Fruit fly (Drosophila melanogaster): Measurements from ENCODE around the gene CG9682.
A peak's percentile ranks its signal among the peaks of the same experiment; 100 is the strongest.

Gene CG9682

DNA sequence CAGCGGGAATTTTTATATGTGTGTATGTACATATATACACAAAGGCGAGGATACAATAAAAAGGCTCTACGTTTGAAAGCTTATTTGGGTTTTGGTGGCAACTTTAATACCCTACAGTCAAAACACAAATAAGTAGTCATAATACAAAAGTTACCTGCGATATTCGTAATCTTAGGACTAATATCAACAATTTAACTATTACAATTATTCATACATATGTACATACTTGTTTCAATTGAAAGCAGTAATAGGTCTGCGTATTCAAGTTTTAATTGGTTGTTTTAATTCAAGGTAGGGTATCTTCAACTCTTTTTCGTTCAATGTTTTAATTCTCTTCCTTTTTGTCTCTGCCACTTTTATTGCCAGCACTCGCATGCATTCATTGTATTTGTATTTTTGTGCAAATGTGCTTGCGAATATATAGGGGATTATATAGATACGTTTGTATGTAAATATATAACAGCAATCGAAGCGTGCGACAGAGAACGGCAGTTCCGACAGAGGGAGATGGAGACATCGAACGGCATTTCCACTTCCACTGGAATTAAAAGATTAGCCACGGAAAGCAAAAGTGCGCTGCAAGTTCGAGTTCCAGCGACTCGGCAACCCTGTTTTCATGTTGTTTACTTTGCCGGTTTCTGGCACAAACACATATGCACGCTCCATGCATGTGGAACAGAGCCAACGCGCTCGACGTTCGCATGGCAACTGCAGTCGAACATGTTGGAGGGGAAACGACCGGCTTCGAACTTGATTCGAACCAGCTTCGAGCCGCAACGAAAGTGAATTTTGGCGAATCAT is 26.0 kb downstream of the CG9682 start:
- no peak for TF ChIP-seq CG8478 (optimal IDR thresholded peaks at IDR 0.05)
- TF ChIP-seq CTCF (optimal IDR thresholded peaks at IDR 0.05) = no peak

- TF ChIP-seq CG8478 (optimal IDR thresholded peaks at IDR 0.05) (no peak), CTCF (optimal IDR thresholded peaks at IDR 0.05) (peak; percentile 21 to 34)
Observed at dm6 chr3R:30277700-30278099, 27.0 kb downstream of the CG9682 start, which contains the start of gene heca. TSS of gene heca (plus strand) at chr3R:30277932.

DNA sequence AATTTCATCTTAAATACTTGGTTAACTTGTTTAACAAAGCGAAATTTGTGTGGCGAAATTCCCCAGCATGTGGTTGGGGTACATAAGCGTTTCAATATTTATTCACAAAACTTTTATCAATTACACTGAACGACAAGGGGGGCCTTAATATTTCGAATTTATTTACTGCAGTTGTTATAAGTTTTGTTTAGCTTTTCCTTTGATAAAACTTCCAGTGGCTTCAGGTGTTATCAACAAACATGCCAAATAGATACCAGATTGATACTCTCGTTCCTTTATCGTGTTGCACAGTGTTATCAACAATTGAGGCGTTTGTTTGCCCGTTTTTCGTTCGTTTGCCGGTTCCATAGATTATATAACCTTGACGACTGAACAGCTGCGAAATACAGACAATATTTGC is 29.6 kb downstream of the CG9682 start:
- TF ChIP-seq CG8478 (optimal IDR thresholded peaks at IDR 0.05) = no peak

dm6 chr3R:30281345-30282133 is 30.8 kb downstream of the CG9682 start:
- TF ChIP-seq CG8478 (optimal IDR thresholded peaks at IDR 0.05) (no peak), CTCF (optimal IDR thresholded peaks at IDR 0.05) (no peak)

dm6 chr3R:30282478-30282877 is 31.8 kb downstream of the CG9682 start:
- TF ChIP-seq CTCF (optimal IDR thresholded peaks at IDR 0.05) = no peak
- no peak for TF ChIP-seq CG8478 (optimal IDR thresholded peaks at IDR 0.05)

DNA sequence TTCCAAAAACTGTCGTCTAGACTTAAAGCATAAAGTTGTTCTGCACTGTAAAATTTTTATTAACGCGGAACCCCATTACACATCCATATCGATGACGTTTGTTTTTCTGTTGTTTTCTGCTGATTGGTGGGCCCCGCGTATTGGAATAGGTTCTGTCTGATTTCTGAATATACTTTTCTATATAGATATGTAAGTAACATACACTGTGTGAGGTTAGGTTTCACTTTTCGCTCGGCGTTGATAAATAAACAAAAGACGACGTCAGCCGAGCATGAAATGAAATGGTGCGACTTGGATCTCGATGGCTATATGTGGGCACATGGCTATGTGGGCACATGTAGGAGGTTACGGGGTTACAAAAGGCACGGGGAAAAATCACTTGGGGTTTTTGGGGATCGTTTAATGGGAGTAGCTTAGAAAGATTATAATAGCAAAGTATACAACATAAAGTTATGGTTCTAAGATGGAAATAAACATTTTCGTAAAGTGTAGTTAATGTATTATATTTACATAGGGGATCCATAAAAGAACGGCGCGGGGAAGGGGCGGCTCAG is 32.4 kb downstream of the CG9682 start:
- TF ChIP-seq CTCF (optimal IDR thresholded peaks at IDR 0.05) (no peak), CG8478 (optimal IDR thresholded peaks at IDR 0.05) (no peak)

- TF ChIP-seq CG8478 (optimal IDR thresholded peaks at IDR 0.05) (no peak), CTCF (optimal IDR thresholded peaks at IDR 0.05) (no peak)
Observed at dm6 chr3R:30283940-30284339, 33.2 kb downstream of the CG9682 start.

- TF ChIP-seq CG8478 (optimal IDR thresholded peaks at IDR 0.05) = no peak
Observed at dm6 chr3R:30284573-30284972, 33.8 kb downstream of the CG9682 start.

DNA sequence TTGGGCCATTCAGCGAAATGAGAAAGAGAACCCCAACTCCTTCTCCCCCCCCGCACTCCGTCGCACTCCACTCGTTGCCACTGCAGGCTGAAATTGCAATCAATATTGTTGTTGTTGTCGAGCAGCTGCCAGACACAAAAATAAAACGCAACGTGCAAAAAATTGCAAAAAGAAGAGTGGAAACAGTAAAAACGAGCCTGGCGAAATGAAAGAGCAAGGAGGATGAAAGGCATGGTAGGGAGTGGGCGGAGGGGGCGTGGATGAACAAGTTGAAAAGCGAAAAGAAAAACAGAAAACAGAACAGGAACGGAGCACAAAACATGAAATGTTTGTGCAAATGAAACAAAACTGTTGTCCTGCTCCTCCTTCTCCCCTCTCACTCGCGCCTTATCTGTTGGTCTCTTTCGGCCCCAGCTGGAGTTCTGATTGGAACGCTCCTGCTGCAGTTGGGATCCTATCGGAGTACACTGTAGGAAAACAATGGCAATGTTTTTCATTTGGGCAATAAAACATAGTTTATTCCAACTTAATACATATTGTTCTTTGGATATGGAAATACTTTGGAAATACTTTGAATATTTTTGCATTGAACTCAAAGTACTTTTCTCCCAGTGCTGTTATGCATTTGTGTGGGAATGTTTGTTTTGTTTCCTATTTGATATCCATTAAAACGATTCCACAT is 34.4 kb downstream of the CG9682 start:
- TF ChIP-seq CTCF (optimal IDR thresholded peaks at IDR 0.05) (no peak), CG8478 (optimal IDR thresholded peaks at IDR 0.05) (no peak)

- no peak for TF ChIP-seq CG8478 (optimal IDR thresholded peaks at IDR 0.05)
- no peak for TF ChIP-seq CTCF (optimal IDR thresholded peaks at IDR 0.05)
Observed at dm6 chr3R:30286347-30286746, 35.6 kb downstream of the CG9682 start.

dm6 chr3R:30287389-30287788 is 36.7 kb downstream of the CG9682 start:
- TF ChIP-seq CG8478 (optimal IDR thresholded peaks at IDR 0.05) (no peak), CTCF (optimal IDR thresholded peaks at IDR 0.05) (no peak)

DNA sequence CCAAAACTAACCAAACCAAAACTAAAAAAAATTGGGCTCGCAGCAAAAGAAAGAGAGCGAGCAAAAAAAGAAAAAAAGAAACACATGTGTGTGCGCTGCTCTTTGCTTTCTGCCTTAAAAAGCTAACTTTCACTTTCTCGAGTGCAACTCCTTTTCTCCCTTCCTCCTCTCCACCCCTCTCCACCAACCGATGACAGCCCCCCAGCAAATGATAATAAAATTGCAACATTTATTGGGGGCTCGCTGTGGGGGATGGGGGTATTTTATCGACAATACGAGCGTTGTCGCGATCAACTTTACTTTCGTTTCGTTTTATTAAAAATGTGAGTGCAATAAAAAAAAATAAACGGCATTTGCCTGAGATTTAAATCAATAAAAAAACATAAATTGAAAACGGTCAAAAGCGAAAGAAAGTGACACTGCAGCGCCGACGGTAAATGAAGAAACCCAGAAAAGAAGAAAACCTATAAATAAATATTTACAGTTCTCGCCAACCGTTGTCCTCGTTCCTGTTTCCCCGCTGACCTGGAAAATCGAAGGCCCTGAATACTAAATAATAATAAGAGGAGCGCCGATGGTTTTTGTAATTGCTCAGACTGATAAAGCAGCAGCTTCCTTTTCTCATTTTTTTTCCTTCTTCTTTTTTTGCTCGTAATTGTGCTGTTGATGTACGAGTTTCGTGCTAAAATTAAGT is 37.8 kb downstream of the CG9682 start:
- TF ChIP-seq CG8478 (optimal IDR thresholded peaks at IDR 0.05) (no peak), CTCF (optimal IDR thresholded peaks at IDR 0.05) (no peak)

DNA sequence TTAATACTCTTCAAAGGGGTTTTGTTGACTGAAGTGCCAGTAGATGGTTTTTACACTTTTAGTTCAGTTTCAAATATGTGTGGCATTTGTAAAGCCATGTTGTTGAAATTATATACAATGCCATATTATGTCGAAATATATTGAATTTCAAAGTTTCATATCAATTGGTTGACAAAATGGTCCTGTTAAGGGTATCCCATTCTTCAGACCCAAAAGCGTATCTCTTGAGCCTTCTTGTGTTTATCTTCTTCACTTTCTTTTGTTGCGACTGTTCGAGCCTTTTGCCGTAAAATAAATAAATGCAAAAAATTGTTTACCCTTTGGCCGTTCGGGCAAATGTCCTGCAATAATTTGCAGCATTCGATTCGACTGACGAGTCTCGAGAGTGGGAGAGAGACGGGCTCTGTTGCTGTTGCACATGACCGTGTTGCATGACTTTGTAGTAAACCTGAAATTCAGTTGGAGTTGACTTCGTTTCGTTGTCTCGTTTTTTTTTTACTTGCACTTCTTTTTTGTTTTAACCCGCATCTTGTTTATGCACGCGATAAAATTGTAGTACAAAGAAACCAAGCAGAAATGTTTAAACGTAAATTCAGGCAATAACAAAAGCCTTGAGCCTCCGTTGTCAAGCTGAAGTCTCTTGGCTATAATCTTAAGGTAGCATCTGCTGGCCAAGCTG is 38.5 kb downstream of the CG9682 start:
- TF ChIP-seq CTCF (optimal IDR thresholded peaks at IDR 0.05) = no peak
- no peak for TF ChIP-seq CG8478 (optimal IDR thresholded peaks at IDR 0.05)

DNA sequence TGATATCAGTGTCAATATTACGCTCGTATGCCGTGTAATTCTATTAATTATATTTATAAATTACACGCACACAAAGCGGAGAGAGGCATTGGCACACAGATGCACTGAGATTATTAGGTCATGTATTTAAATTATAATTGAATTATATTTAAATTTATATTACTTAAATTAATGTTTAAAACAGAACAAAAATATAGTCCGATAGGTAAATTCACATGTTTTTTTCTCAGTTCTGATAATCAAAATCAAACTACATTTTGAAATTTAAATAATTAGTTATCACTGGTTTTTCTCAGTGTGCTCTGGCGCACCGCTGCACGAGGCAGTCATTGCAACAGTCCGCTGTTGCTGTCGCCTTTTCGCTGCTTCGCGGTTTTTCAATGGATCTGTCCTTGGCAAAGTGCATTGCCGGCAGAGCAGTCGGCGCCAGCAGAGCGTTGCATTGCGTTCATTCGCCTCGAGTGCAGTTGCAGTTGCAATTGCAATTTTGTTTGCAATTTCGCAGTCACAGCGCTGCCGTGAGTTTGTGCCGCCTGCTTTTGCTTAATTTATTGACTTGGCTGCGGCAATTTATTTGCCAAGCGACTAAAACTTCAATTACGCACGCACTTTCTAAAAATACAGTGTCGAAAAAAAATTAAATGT is 42.9 kb downstream of the CG9682 start:
- TF ChIP-seq CG8478 (optimal IDR thresholded peaks at IDR 0.05) (no peak), CTCF (optimal IDR thresholded peaks at IDR 0.05) (no peak)

Measured in S2 (cell line).